Fruit fly (Drosophila melanogaster) whole organism, embryonic: ENCODE measurements around the gene ZnT77C.

Source experiments
- ATbp ChIP-seq: fragments of 200-800 bp; sonication (Bioruptor generic); optimal IDR thresholded peaks from 2 replicates; lab custom pipeline; 2017; ENCODE audit warnings: missing biosample characterization, mild to moderate bottlenecking, missing genetic modification characterization, missing genetic modification reagents
- Atf3 ChIP-seq: fragments of 200-800 bp; sonication (Bioruptor generic); optimal IDR thresholded peaks from 3 replicates; lab custom pipeline; 2016; ENCODE audit warnings: missing biosample characterization, missing genetic modification characterization
- Awh ChIP-seq: fragments of 200-800 bp; sonication (Bioruptor generic); IDR thresholded peaks from 2 replicates; pipeline ENCODE4, ENCODE4 v1.3.6; 2022; ENCODE audit warnings: missing biosample characterization, missing genetic modification characterization
- CG10565 ChIP-seq: fragments of 200-800 bp; sonication (Bioruptor generic); optimal IDR thresholded peaks from 3 replicates; lab custom pipeline; 2016; ENCODE audit warnings: missing biosample characterization, mild to moderate bottlenecking, missing genetic modification characterization
- CG11456 ChIP-seq: fragments of 200-800 bp; sonication (Bioruptor generic); IDR thresholded peaks from 3 replicates; pipeline ENCODE4 v1.3.6; 2022; ENCODE audit warnings: missing biosample characterization, missing genetic modification characterization
- CG12299 ChIP-seq: fragments of 200-800 bp; sonication (Bioruptor generic); optimal IDR thresholded peaks from 2 replicates; lab custom pipeline; 2018; ENCODE audit warnings: missing biosample characterization, mild to moderate bottlenecking, missing genetic modification characterization
- CG12391 ChIP-seq: fragments of 200-800 bp; sonication (Bioruptor generic); optimal IDR thresholded peaks from 3 replicates; lab custom pipeline; 2018; ENCODE audit warnings: missing biosample characterization, mild to moderate bottlenecking, missing genetic modification characterization, moderate library complexity
- CG13296 ChIP-seq: fragments of 200-800 bp; sonication (Bioruptor generic); optimal IDR thresholded peaks from 3 replicates; lab custom pipeline; 2018; ENCODE audit warnings: missing biosample characterization, mild to moderate bottlenecking, missing genetic modification characterization
- CG2202 ChIP-seq: fragments of 200-800 bp; sonication (Bioruptor generic); optimal IDR thresholded peaks from 2 replicates; lab custom pipeline; 2018; ENCODE audit warnings: missing biosample characterization, mild to moderate bottlenecking, missing genetic modification characterization
- CG32772 ChIP-seq: fragments of 200-800 bp; sonication (Bioruptor generic); IDR thresholded peaks from 2 replicates; pipeline ENCODE4 v1.3.6; 2022; ENCODE audit warnings: missing biosample characterization, missing genetic modification characterization
- CG4404 ChIP-seq: fragments of 200-800 bp; sonication (Bioruptor generic); IDR thresholded peaks from 2 replicates; pipeline ENCODE4 v1.3.6; 2022; ENCODE audit warnings: missing biosample characterization, missing genetic modification characterization
- CG4617 ChIP-seq: fragments of 200-800 bp; sonication (Bioruptor generic); optimal IDR thresholded peaks from 3 replicates; lab custom pipeline; 2016; ENCODE audit warnings: missing biosample characterization, missing genetic modification characterization, borderline replicate concordance
- CG5180 ChIP-seq: fragments of 200-800 bp; sonication (Bioruptor generic); optimal IDR thresholded peaks from 3 replicates; lab custom pipeline; 2017; ENCODE audit warnings: missing biosample characterization, missing genetic modification characterization, mild to moderate bottlenecking, moderate library complexity, missing genetic modification reagents
- CG6654 ChIP-seq: fragments of 200-800 bp; sonication (Bioruptor generic); optimal IDR thresholded peaks from 2 replicates; lab custom pipeline; 2017; ENCODE audit warnings: missing biosample characterization, mild to moderate bottlenecking, missing genetic modification characterization
- CG7839 ChIP-seq: fragments of 200-800 bp; sonication (Bioruptor generic); optimal IDR thresholded peaks from 3 replicates; lab custom pipeline; 2018; ENCODE audit warnings: missing biosample characterization, mild to moderate bottlenecking, missing genetic modification characterization, moderate library complexity
- CG8359 ChIP-seq: fragments of 200-800 bp; sonication (Bioruptor generic); optimal IDR thresholded peaks from 2 replicates; lab custom pipeline; 2017; ENCODE audit warnings: missing biosample characterization, mild to moderate bottlenecking, missing genetic modification characterization, borderline replicate concordance
- CG9876 ChIP-seq: fragments of 200-800 bp; sonication (Bioruptor generic); optimal IDR thresholded peaks from 2 replicates; lab custom pipeline; 2016; ENCODE audit warnings: missing biosample characterization, missing genetic modification characterization
- CrebB ChIP-seq: fragments of 200-800 bp; sonication (Bioruptor generic); optimal IDR thresholded peaks from 3 replicates; lab custom pipeline; 2018; ENCODE audit warnings: missing biosample characterization, mild to moderate bottlenecking, missing genetic modification characterization
- Eip74EF ChIP-seq, 2 experiments: fragments of 200-800 bp in 1 of 2; fragments of >200 bp in 1 of 2; sonication (Bioruptor generic) in 1 of 2; optimal IDR thresholded peaks; 2 replicates each; lab custom pipeline; 2017 to 2019; ENCODE audit warnings: missing biosample characterization in 2 of 2, missing genetic modification characterization in 2 of 2, mild to moderate bottlenecking in 1 of 2, moderate library complexity in 1 of 2
- H2.0 ChIP-seq: fragments of 200-800 bp; sonication (Bioruptor generic); IDR thresholded peaks from 2 replicates; pipeline ENCODE4 v1.3.6; 2022; ENCODE audit warnings: missing biosample characterization, missing genetic modification characterization
- HmgZ ChIP-seq: fragments of 200-800 bp; sonication (Bioruptor generic); optimal IDR thresholded peaks from 2 replicates; lab custom pipeline; 2018; ENCODE audit warnings: missing biosample characterization, mild to moderate bottlenecking, missing genetic modification characterization
- Hr78 ChIP-seq, 2 experiments: fragments of 200-800 bp in 1 of 2; fragments of >200 bp in 1 of 2; sonication (Bioruptor generic) in 1 of 2; optimal IDR thresholded peaks; 2 replicates each; lab custom pipeline; 2017 to 2019; ENCODE audit warnings: missing biosample characterization in 2 of 2, missing genetic modification characterization in 2 of 2, mild to moderate bottlenecking in 1 of 2, moderate library complexity in 1 of 2
- Max ChIP-seq: fragments of 200-800 bp; sonication (Bioruptor generic); optimal IDR thresholded peaks from 2 replicates; lab custom pipeline; 2016; ENCODE audit warnings: missing biosample characterization, mild to moderate bottlenecking, missing genetic modification characterization
- Med ChIP-seq: fragments of 200-800 bp; sonication (Bioruptor generic); peaks from one replicate; lab custom pipeline; 2016; ENCODE audit warnings: missing biosample characterization, missing genetic modification characterization, mild to moderate bottlenecking, inconsistent platforms, moderate library complexity
- NC2β ChIP-seq: fragments of 200-800 bp; sonication (Bioruptor generic); optimal IDR thresholded peaks from 2 replicates; lab custom pipeline; 2016; ENCODE audit warnings: missing biosample characterization, missing genetic modification characterization
- NfI ChIP-seq: fragments of 200-800 bp; sonication (Bioruptor generic); optimal IDR thresholded peaks from 3 replicates; lab custom pipeline; 2018; ENCODE audit warnings: missing biosample characterization, mild to moderate bottlenecking, missing genetic modification characterization, moderate library complexity
- Ravus ChIP-seq: fragments of 200-800 bp; sonication (Bioruptor generic); IDR thresholded peaks from 2 replicates; pipeline ENCODE4 v1.3.6; 2022; ENCODE audit warnings: missing biosample characterization, missing genetic modification characterization
- Scr ChIP-seq: fragments of 200-800 bp; sonication (Bioruptor generic); IDR thresholded peaks from 2 replicates; pipeline ENCODE4 v1.3.6; 2022; ENCODE audit warnings: missing biosample characterization, missing genetic modification characterization; ENCODE audit not compliant: partially characterized antibody
- Xbp1 ChIP-seq: fragments of 200-800 bp; sonication (Bioruptor generic); optimal IDR thresholded peaks from 3 replicates; lab custom pipeline; 2016; ENCODE audit warnings: missing biosample characterization, mild to moderate bottlenecking, missing genetic modification characterization
- YL-1 ChIP-seq: fragments of 200-800 bp; sonication (Bioruptor generic); optimal IDR thresholded peaks from 3 replicates; lab custom pipeline; 2017; ENCODE audit warnings: missing biosample characterization, mild to moderate bottlenecking, missing genetic modification characterization
- bcd ChIP-seq: fragments of 200-800 bp; sonication (Bioruptor generic); optimal IDR thresholded peaks from 2 replicates; lab custom pipeline; 2017; ENCODE audit warnings: missing biosample characterization, mild to moderate bottlenecking, missing genetic modification characterization
- br ChIP-seq: fragments of >200 bp; optimal IDR thresholded peaks from 2 replicates; lab custom pipeline; 2017
- bsh ChIP-seq, 2 experiments: fragments of 200-800 bp; sonication (Bioruptor generic); optimal IDR thresholded peaks; 2 replicates each; lab custom pipeline; 2017 to 2018; ENCODE audit warnings: mild to moderate bottlenecking in 2 of 2, missing biosample characterization in 2 of 2, missing genetic modification characterization in 2 of 2, moderate library complexity in 1 of 2
- caup ChIP-seq: fragments of 200-800 bp; sonication (Bioruptor generic); optimal IDR thresholded peaks from 3 replicates; lab custom pipeline; 2017; ENCODE audit warnings: missing biosample characterization, mild to moderate bottlenecking, missing genetic modification characterization, moderate library complexity; ENCODE audit not compliant: severe bottlenecking
- crol ChIP-seq: fragments of 200-800 bp; sonication (Bioruptor generic); IDR thresholded peaks from 2 replicates; pipeline ENCODE4 v1.3.6; 2022; ENCODE audit warnings: missing biosample characterization, missing genetic modification characterization
- dati ChIP-seq: fragments of 200-800 bp; sonication (Bioruptor generic); IDR thresholded peaks from 2 replicates; pipeline ENCODE4 v1.3.6; 2022; ENCODE audit warnings: missing biosample characterization, missing genetic modification characterization
- disco-r ChIP-seq: fragments of 200-800 bp; sonication (Bioruptor generic); optimal IDR thresholded peaks from 2 replicates; lab custom pipeline; 2016; ENCODE audit warnings: missing biosample characterization, missing genetic modification characterization
- en ChIP-seq: fragments of 200-800 bp; sonication (Bioruptor generic); optimal IDR thresholded peaks from 2 replicates; lab custom pipeline; 2016; ENCODE audit warnings: missing biosample characterization, missing genetic modification characterization
- gsb-n ChIP-seq: fragments of 200-800 bp; sonication (Bioruptor generic); optimal IDR thresholded peaks from 3 replicates; lab custom pipeline; 2018; ENCODE audit warnings: missing biosample characterization, mild to moderate bottlenecking, missing genetic modification characterization
- insv ChIP-seq, 2 experiments: fragments of 200-800 bp; sonication (Bioruptor generic); optimal IDR thresholded peaks; 3 replicates each; lab custom pipeline; 2016 to 2018; ENCODE audit warnings: missing biosample characterization in 2 of 2, missing genetic modification characterization in 2 of 2
- lmd ChIP-seq: fragments of 200-800 bp; sonication (Bioruptor generic); IDR thresholded peaks from 2 replicates; pipeline ENCODE4 v1.3.6; 2022; ENCODE audit warnings: missing biosample characterization, missing genetic modification characterization
- maf-S ChIP-seq: fragments of 200-800 bp; sonication (Bioruptor generic); optimal IDR thresholded peaks from 2 replicates; lab custom pipeline; 2016; ENCODE audit warnings: missing biosample characterization, missing genetic modification characterization
- mld ChIP-seq: fragments of 200-800 bp; sonication (Bioruptor generic); IDR thresholded peaks from 3 replicates; pipeline ENCODE4 v1.3.6; 2022; ENCODE audit warnings: missing biosample characterization, missing genetic modification characterization; ENCODE audit not compliant: partially characterized antibody
- nau ChIP-seq: fragments of 200-800 bp; sonication (Bioruptor generic); optimal IDR thresholded peaks from 3 replicates; lab custom pipeline; 2017; ENCODE audit warnings: missing biosample characterization, mild to moderate bottlenecking, missing genetic modification characterization, missing genetic modification reagents
- prd ChIP-seq, 3 experiments: fragments of >200 bp in 2 of 3; fragments of 200-800 bp in 1 of 3; sonication (Bioruptor generic) in 1 of 3; optimal IDR thresholded peaks in 2 of 3; IDR thresholded peaks in 1 of 3; 2 replicates in 2 of 3; 3 replicates in 1 of 3; pipeline versions ENCODE4 v1.3.6 to Lab custom; 2017 to 2022; ENCODE audit warnings: missing biosample characterization in 1 of 3, missing genetic modification characterization in 1 of 3
- salm ChIP-seq: fragments of 200-800 bp; sonication (Bioruptor generic); optimal IDR thresholded peaks from 2 replicates; lab custom pipeline; 2018; ENCODE audit warnings: missing biosample characterization, mild to moderate bottlenecking, missing genetic modification characterization
- tap ChIP-seq: fragments of 200-800 bp; optimal IDR thresholded peaks from 3 replicates; lab custom pipeline; 2019; ENCODE audit warnings: missing biosample characterization, mild to moderate bottlenecking, missing genetic modification characterization, moderate library complexity

The ZnT77C gene

dm6 chr3L:20540182-20540974 is 45.7 kb upstream of the ZnT77C start, which contains the start of gene Rcd2 (continued):
- TF ChIP-seq CG5180 (peak; percentile 71), insv (GFP tag; optimal IDR thresholded peaks at IDR 0.05; lab: Kevin White, UChicago) (peak in 1 of 2 experiments; percentile 54), Eip74EF (GFP tag; optimal IDR thresholded peaks at IDR 0.05; lab: Kevin White, UChicago) (peak in 1 of 2 experiments; percentile 92), bsh (GFP tag; optimal IDR thresholded peaks at IDR 0.05; lab: Kevin White, UChicago) (peak; percentile 47 to 59), CG9876 (no peak), Max (GFP tag; lab: Kevin White, UChicago) (no peak), CG10565 (no peak), CrebB (peak; percentile 79), CG2202 (tag; lab: Kevin White, UChicago) (peak; percentile 15), gsb-n (tag; lab: Kevin White, UChicago) (peak; percentile 56), nau (GFP tag; lab: Kevin White, UChicago) (peak; percentile 81), CG7839 (tag; lab: Kevin White, UChicago) (peak; percentile 91), Xbp1 (GFP tag; lab: Kevin White, UChicago) (peak; percentile 51), crol (GFP tag; lab: Robert Waterston, UW) (no peak), CG32772 (peak; percentile 41; the same call in 1 of the 2 replicates), bcd (peak; percentile 81), Atf3 (GFP tag; lab: Kevin White, UChicago) (peak; percentile 17), CG4617 (GFP tag; lab: Kevin White, UChicago) (no peak), dati (GFP tag; lab: Robert Waterston, UW) (no peak), disco-r (no peak), YL-1 (GFP tag; lab: Kevin White, UChicago) (peak; percentile 49), br (lab: Kevin White, UChicago) (no peak), CG6654 (peak; percentile 11), CG4404 (GFP tag; lab: Robert Waterston, UW) (no peak), salm (tag; lab: Kevin White, UChicago) (peak; percentile 85), HmgZ (peak; percentile 88), CG12299 (tag; lab: Kevin White, UChicago) (peak; percentile 85), Scr (peak; percentile 89), en (GFP tag; lab: Kevin White, UChicago) (no peak), H2.0 (GFP tag; lab: Robert Waterston, UW) (peak; percentile 64), Awh (GFP tag; lab: Robert Waterston, UW) (peak; percentile 64; the same call in 1 of the 2 replicates), CG12391 (tag; lab: Kevin White, UChicago) (peak; percentile 86), NC2β (peak; percentile 14), prd (optimal IDR thresholded peaks at IDR 0.05; lab: Kevin White, UChicago) (no peak), prd (GFP tag; IDR thresholded peaks at IDR 0.05; lab: Robert Waterston, UW) (peak; percentile 83), Hr78 (GFP tag; optimal IDR thresholded peaks at IDR 0.05; lab: Kevin White, UChicago) (peak in 1 of 2 experiments; percentile 99), lmd (GFP tag; lab: Robert Waterston, UW) (peak; percentile 74), Med (GFP tag; lab: Kevin White, UChicago) (peak; percentile 88), mld (peak; percentile 79), tap (tag; lab: Kevin White, UChicago) (peak; percentile 82), caup (GFP tag; lab: Kevin White, UChicago) (peak; percentile 88), NfI (GFP tag; lab: Kevin White, UChicago) (peak; percentile 82), CG11456 (GFP tag; lab: Robert Waterston, UW) (0 out of 3 replicates have a peak, but pooled peaks have one; percentile 23), CG13296 (GFP tag; lab: Kevin White, UChicago) (peak; percentile 95), ATbp (GFP tag; lab: Kevin White, UChicago) (peak; percentile 26), maf-S (peak; percentile 55), Ravus (GFP tag; lab: Robert Waterston, UW) (peak; percentile 15; the same call in 1 of the 2 replicates), CG8359 (GFP tag; lab: Kevin White, UChicago) (peak; percentile 29)
